Worm (Caenorhabditis elegans) whole organism, L2 larva: Measurements from ENCODE around the gene C49A9.6.

Experiments used
- C34F6.9 ChIP-seq: fragments of 150-350 bp; optimal IDR thresholded peaks from 2 replicates; lab custom pipeline; 2014; ENCODE audit warnings: missing biosample characterization, missing genetic modification characterization
- F13H6.1 ChIP-seq: sonication (generic microtip); optimal IDR thresholded peaks from 2 replicates; lab custom pipeline; 2016; ENCODE audit warnings: missing genetic modification characterization, missing compliant biosample characterization
- R02D3.7 ChIP-seq: fragments of 150-350 bp; optimal IDR thresholded peaks from 2 replicates; lab custom pipeline; 2014; ENCODE audit warnings: missing biosample characterization, missing genetic modification characterization
- ZK546.5 ChIP-seq: sonication (generic microtip); optimal IDR thresholded peaks from 2 replicates; lab custom pipeline; 2017; ENCODE audit warnings: missing biosample characterization, missing genetic modification characterization
- blmp-1 ChIP-seq: sonication (generic microtip); optimal IDR thresholded peaks from 2 replicates; lab custom pipeline; 2017; ENCODE audit warnings: missing genetic modification characterization, mild to moderate bottlenecking, missing compliant biosample characterization, antibody characterized with exemption, moderate library complexity; ENCODE audit not compliant: insufficient read depth
- crh-2 ChIP-seq: sonication (generic microtip); optimal IDR thresholded peaks from 2 replicates; lab custom pipeline; 2017; ENCODE audit warnings: missing biosample characterization, missing genetic modification characterization
- dmd-4 ChIP-seq: sonication (generic microtip); optimal IDR thresholded peaks from 2 replicates; lab custom pipeline; 2017; ENCODE audit warnings: missing biosample characterization, missing genetic modification characterization
- egl-27 ChIP-seq: sonication (generic microtip); optimal IDR thresholded peaks from 3 replicates; lab custom pipeline; 2017; ENCODE audit warnings: missing biosample characterization, missing genetic modification reagents, missing genetic modification characterization
- elt-1 ChIP-seq: fragments of 150-350 bp; optimal IDR thresholded peaks from 2 replicates; lab custom pipeline; 2014; ENCODE audit warnings: missing biosample characterization, missing genetic modification characterization
- elt-3 ChIP-seq: sonication (generic microtip); optimal IDR thresholded peaks from 2 replicates; lab custom pipeline; 2017; ENCODE audit warnings: missing biosample characterization, missing genetic modification characterization
- fos-1 ChIP-seq: fragments of 150-350 bp; optimal IDR thresholded peaks from 2 replicates; lab custom pipeline; 2014; ENCODE audit warnings: missing biosample characterization, missing genetic modification characterization
- gmeb-1 ChIP-seq: fragments of 150-350 bp; optimal IDR thresholded peaks from 2 replicates; lab custom pipeline; 2014; ENCODE audit warnings: missing biosample characterization, missing genetic modification characterization
- lin-13 ChIP-seq: fragments of 150-350 bp; optimal IDR thresholded peaks from 2 replicates; lab custom pipeline; 2014; ENCODE audit warnings: missing biosample characterization, missing genetic modification reagents, missing genetic modification characterization
- lsy-2 ChIP-seq, 2 experiments: fragments of 150-350 bp in 1 of 2; sonication (generic microtip) in 1 of 2; optimal IDR thresholded peaks; 2 replicates each; lab custom pipeline; 2014 to 2017; ENCODE audit warnings: missing biosample characterization in 2 of 2, missing genetic modification characterization in 2 of 2
- mdl-1 ChIP-seq, 2 experiments: fragments of 150-350 bp in 1 of 2; sonication (generic microtip) in 1 of 2; optimal IDR thresholded peaks; 2 replicates each; lab custom pipeline; 2017; ENCODE audit warnings: missing biosample characterization in 2 of 2, missing genetic modification characterization in 2 of 2
- nhr-10 ChIP-seq: sonication (generic microtip); optimal IDR thresholded peaks from 2 replicates; lab custom pipeline; 2017; ENCODE audit warnings: missing biosample characterization, missing genetic modification characterization
- nhr-12 ChIP-seq: fragments of 150-350 bp; optimal IDR thresholded peaks from 2 replicates; lab custom pipeline; 2014; ENCODE audit warnings: missing biosample characterization, missing genetic modification characterization
- nhr-129 ChIP-seq: fragments of 150-350 bp; optimal IDR thresholded peaks from 2 replicates; lab custom pipeline; 2014; ENCODE audit warnings: missing biosample characterization, missing genetic modification characterization
- nhr-23 ChIP-seq: fragments of 150-350 bp; optimal IDR thresholded peaks from 2 replicates; lab custom pipeline; 2014; ENCODE audit warnings: missing biosample characterization, missing genetic modification reagents, missing genetic modification characterization
- nhr-237 ChIP-seq: fragments of 150-350 bp; optimal IDR thresholded peaks from 2 replicates; lab custom pipeline; 2014; ENCODE audit warnings: missing biosample characterization, missing genetic modification characterization
- nhr-25 ChIP-seq: fragments of 150-350 bp; sonication (generic microtip); optimal IDR thresholded peaks from 3 replicates; lab custom pipeline; 2014; ENCODE audit warnings: missing biosample characterization, missing genetic modification characterization
- nhr-77 ChIP-seq: fragments of 150-350 bp; optimal IDR thresholded peaks from 2 replicates; lab custom pipeline; 2014; ENCODE audit warnings: missing biosample characterization, missing genetic modification characterization
- peb-1 ChIP-seq: fragments of 150-350 bp; optimal IDR thresholded peaks from 2 replicates; lab custom pipeline; 2014; ENCODE audit warnings: missing biosample characterization, missing genetic modification characterization
- sem-4 ChIP-seq: fragments of 150-350 bp; optimal IDR thresholded peaks from 2 replicates; lab custom pipeline; 2014; ENCODE audit warnings: missing biosample characterization, missing genetic modification reagents, missing genetic modification characterization
- sma-3 ChIP-seq: sonication (generic microtip); optimal IDR thresholded peaks from 2 replicates; lab custom pipeline; 2016; ENCODE audit warnings: missing genetic modification reagents, missing genetic modification characterization, missing compliant biosample characterization
- sma-9 ChIP-seq, 2 experiments: fragments of 150-350 bp in 1 of 2; sonication (generic microtip) in 1 of 2; optimal IDR thresholded peaks; 2 replicates each; lab custom pipeline; 2014 to 2016; ENCODE audit warnings: missing genetic modification characterization in 2 of 2, mild to moderate bottlenecking in 1 of 2, missing biosample characterization in 1 of 2, missing compliant biosample characterization in 1 of 2, missing genetic modification reagents in 1 of 2, moderate library complexity in 1 of 2
- snpc-4 ChIP-seq: fragments of 150-350 bp; optimal IDR thresholded peaks from 2 replicates; lab custom pipeline; 2014; ENCODE audit warnings: missing biosample characterization, missing genetic modification characterization
- unc-39 ChIP-seq: fragments of 150-350 bp; optimal IDR thresholded peaks from 2 replicates; lab custom pipeline; 2014; ENCODE audit warnings: missing biosample characterization, missing genetic modification characterization
- unc-62 ChIP-seq: fragments of 150-350 bp; optimal IDR thresholded peaks from 2 replicates; lab custom pipeline; 2014; ENCODE audit warnings: missing biosample characterization, missing genetic modification reagents, missing genetic modification characterization
- zag-1 ChIP-seq: fragments of 150-350 bp; optimal IDR thresholded peaks from 2 replicates; lab custom pipeline; 2014; ENCODE audit warnings: missing biosample characterization, missing genetic modification characterization

The C49A9.6 gene

ce11 chrIV:6206294-6206776 lies 4.4 kb upstream of the C49A9.6 start, which contains the start of gene C49A9.10 (continued):
- TF ChIP-seq blmp-1 (tag; lab: Kevin White, UChicago) (peak; percentile 22), sma-9 (GFP tag; optimal IDR thresholded peaks at IDR 0.05; lab: Kevin White, UChicago) (peak; percentile 94), sma-9 (tag; optimal IDR thresholded peaks at IDR 0.05; lab: Kevin White, UChicago) (no peak), F13H6.1 (tag; lab: Kevin White, UChicago) (peak; percentile 90), peb-1 (tag; lab: Kevin White, UChicago) (no peak), fos-1 (tag; lab: Kevin White, UChicago) (peak; percentile 42), crh-2 (tag; lab: Kevin White, UChicago) (peak; percentile 72), lin-13 (GFP tag; lab: Kevin White, UChicago) (peak; percentile 79), nhr-12 (tag; lab: Kevin White, UChicago) (no peak), unc-62 (GFP tag; lab: Kevin White, UChicago) (no peak), nhr-77 (tag; lab: Kevin White, UChicago) (no peak), sma-3 (GFP tag; lab: Kevin White, UChicago) (peak; percentile 93), nhr-23 (tag; lab: Kevin White, UChicago) (no peak), nhr-129 (tag; lab: Kevin White, UChicago) (no peak), dmd-4 (no peak), elt-1 (tag; lab: Kevin White, UChicago) (no peak), elt-3 (tag; lab: Kevin White, UChicago) (no peak), R02D3.7 (tag; lab: Kevin White, UChicago) (peak; percentile 67), snpc-4 (tag; lab: Kevin White, UChicago) (peak; percentile 71), egl-27 (no peak), mdl-1 (tag; optimal IDR thresholded peaks at IDR 0.05; lab: Kevin White, UChicago) (no peak)

ce11 chrIV:6209337-6209736 lies 1.4 kb upstream of the C49A9.6 start:
- TF ChIP-seq nhr-129 (tag; lab: Kevin White, UChicago) (peak; percentile 39), nhr-25 (tag; lab: Kevin White, UChicago) (no peak)
- TF ChIP-seq, all 48 proteins: peak for 1

- no peak for TF ChIP-seq sem-4 (tag; lab: Kevin White, UChicago)
- TF ChIP-seq nhr-237 (tag; lab: Kevin White, UChicago) = no peak
- TF ChIP-seq sma-3 (GFP tag; lab: Kevin White, UChicago) = no peak
- no peak for TF ChIP-seq nhr-12 (tag; lab: Kevin White, UChicago)
- no peak for TF ChIP-seq unc-39
- TF ChIP-seq elt-3 (tag; lab: Kevin White, UChicago) = no peak
- TF ChIP-seq C34F6.9 (tag; lab: Kevin White, UChicago) = no peak
Measured at ce11 chrIV:6213403-6213802, 2.7 kb downstream of the C49A9.6 start, which contains the start of gene C49A9.5. TSS of gene C49A9.5 (plus strand) at chrIV:6213673.

ce11 chrIV:6217066-6217465 lies 6.3 kb downstream of the C49A9.6 start, which contains the start of gene C49A9.9:
TSS of gene C49A9.9 (plus strand) at chrIV:6217372.
- no peak for TF ChIP-seq lsy-2 (tag; optimal IDR thresholded peaks at IDR 0.05; lab: Kevin White, UChicago)
- TF ChIP-seq fos-1 (tag; lab: Kevin White, UChicago) = peak; percentile 84
- TF ChIP-seq zag-1 (tag; lab: Kevin White, UChicago) = no peak

- TF ChIP-seq R02D3.7 (tag; lab: Kevin White, UChicago) = no peak
- TF ChIP-seq F13H6.1 (tag; lab: Kevin White, UChicago) = no peak
- no peak for TF ChIP-seq nhr-10 (tag; lab: Kevin White, UChicago)
- TF ChIP-seq ZK546.5 (tag; lab: Kevin White, UChicago) = no peak
Measured at ce11 chrIV:6217503-6217902, 6.8 kb downstream of the C49A9.6 start.

- TF ChIP-seq R02D3.7 (tag; lab: Kevin White, UChicago) = no peak
- peak; percentile 78 for TF ChIP-seq fos-1 (tag; lab: Kevin White, UChicago)
- peak; percentile 22 for TF ChIP-seq sma-9 (GFP tag; optimal IDR thresholded peaks at IDR 0.05; lab: Kevin White, UChicago)
- TF ChIP-seq sma-9 (tag; optimal IDR thresholded peaks at IDR 0.05; lab: Kevin White, UChicago) = no peak
- TF ChIP-seq gmeb-1 (tag; lab: Kevin White, UChicago) = peak; percentile 23
Measured at ce11 chrIV:6219429-6219828, 8.7 kb downstream of the C49A9.6 start, which contains the start of gene C49A9.4. TSS of gene C49A9.4 (plus strand) at chrIV:6219693.
